Fruit fly (Drosophila melanogaster): ENCODE results near the gene CG32264.
A peak's percentile ranks its signal among the peaks of the same experiment; 100 is the strongest.

dm6 chr3L:3782584-3783218 is 23.6 kb downstream of the CG32264 start:
- TF ChIP-seq CG9705 (GFP tag; optimal IDR thresholded peaks at IDR 0.05) (no peak), h (GFP tag; optimal IDR thresholded peaks at IDR 0.05) (no peak), pan (optimal IDR thresholded peaks at IDR 0.05) (no peak), usp (GFP tag; optimal IDR thresholded peaks at IDR 0.05) (no peak), Abd-B (GFP tag; optimal IDR thresholded peaks at IDR 0.05) (no peak), br (GFP tag; optimal IDR thresholded peaks at IDR 0.05) (no peak), psq (GFP tag; optimal IDR thresholded peaks at IDR 0.05) (peak; percentile 92), Hr78 (GFP tag; optimal IDR thresholded peaks at IDR 0.05) (no peak), OdsH (GFP tag; optimal IDR thresholded peaks at IDR 0.05) (no peak)
